Worm (Caenorhabditis elegans) whole organism, early embryonic: ENCODE results near the gene F54D10.9.

Experiments
- B0310.2 ChIP-seq: sonication (generic microtip); optimal IDR thresholded peaks from 2 replicates; lab custom pipeline; 2016; ENCODE audit warnings: mild to moderate bottlenecking, missing genetic modification characterization, missing compliant biosample characterization
- F13C5.2 ChIP-seq: sonication (generic microtip); optimal IDR thresholded peaks from 2 replicates; lab custom pipeline; 2017; ENCODE audit warnings: mild to moderate bottlenecking, missing genetic modification characterization, inconsistent platforms, missing compliant biosample characterization
- aly-1 ChIP-seq: sonication (generic microtip); optimal IDR thresholded peaks from 2 replicates; lab custom pipeline; 2016; ENCODE audit warnings: missing genetic modification characterization, missing compliant biosample characterization
- ama-1 ChIP-seq: fragments of 150-350 bp; optimal IDR thresholded peaks from 2 replicates; lab custom pipeline; 2014
- ceh-13 ChIP-seq: fragments of 200-800 bp; sonication (Bioruptor generic); optimal IDR thresholded peaks from 2 replicates; lab custom pipeline; 2018; ENCODE audit warnings: mild to moderate bottlenecking, missing genetic modification characterization, missing compliant biosample characterization
- ceh-36 ChIP-seq: sonication (generic microtip); optimal IDR thresholded peaks from 2 replicates; lab custom pipeline; 2016; ENCODE audit warnings: missing genetic modification characterization, inconsistent platforms, missing compliant biosample characterization
- ets-7 ChIP-seq: sonication (generic microtip); optimal IDR thresholded peaks from 2 replicates; lab custom pipeline; 2016; ENCODE audit warnings: missing genotype, missing genetic modification characterization, missing compliant biosample characterization
- flt-1 ChIP-seq: fragments of 200-800 bp; sonication (Bioruptor generic); IDR thresholded peaks from 2 replicates; pipeline ENCODE4 v1.3.6; 2022; ENCODE audit warnings: missing genetic modification characterization, missing compliant biosample characterization
- hmbx-1 ChIP-seq: sonication (generic microtip); optimal IDR thresholded peaks from 2 replicates; lab custom pipeline; 2016; ENCODE audit warnings: mild to moderate bottlenecking, missing genetic modification characterization, missing compliant biosample characterization
- hmg-4 ChIP-seq: fragments of 200-800 bp; sonication (Bioruptor generic); optimal IDR thresholded peaks from 2 replicates; lab custom pipeline; 2018; ENCODE audit warnings: mild to moderate bottlenecking, missing genetic modification characterization, missing compliant biosample characterization
- hnd-1 ChIP-seq: sonication (generic microtip); optimal IDR thresholded peaks from 2 replicates; lab custom pipeline; 2016; ENCODE audit warnings: missing genetic modification characterization, missing compliant biosample characterization
- pes-1 ChIP-seq: fragments of 200-800 bp; sonication (Bioruptor generic); IDR thresholded peaks from 2 replicates; pipeline ENCODE4 v1.3.6; 2022; ENCODE audit warnings: missing genetic modification reagents, missing genetic modification characterization, missing compliant biosample characterization
- scrt-1 ChIP-seq: fragments of 200-800 bp; sonication (Bioruptor generic); IDR thresholded peaks from 2 replicates; pipeline ENCODE4 v1.3.6; 2022; ENCODE audit warnings: missing genetic modification characterization, missing compliant biosample characterization
- sea-1 ChIP-seq: fragments of 200-800 bp; sonication (Bioruptor generic); conservative IDR thresholded peaks from 2 replicates; pipeline ENCODE4 v1.3.6; 2022; ENCODE audit warnings: missing genetic modification characterization, missing compliant biosample characterization
- tbx-11 ChIP-seq: fragments of 200-800 bp; sonication (Bioruptor generic); IDR thresholded peaks from 2 replicates; pipeline ENCODE4 v1.3.6; 2022; ENCODE audit warnings: missing genetic modification characterization, missing compliant biosample characterization
- tbx-37 ChIP-seq: fragments of 200-800 bp; sonication (Bioruptor generic); conservative IDR thresholded peaks from 2 replicates; pipeline ENCODE4 v1.3.6; 2022; ENCODE audit warnings: missing genetic modification reagents, missing genetic modification characterization, missing compliant biosample characterization
- tra-4 ChIP-seq: sonication (generic microtip); optimal IDR thresholded peaks from 2 replicates; lab custom pipeline; 2017; ENCODE audit warnings: missing genetic modification characterization, missing compliant biosample characterization

F54D10.9 gene

ce11 chrII:3803219-3803618, 29.1 kb downstream of the F54D10.9 start, which contains the start of gene ins-32:
Gene ins-32 (minus strand): TSS chrII:3803319.
- TF ChIP-seq B0310.2 (tag; lab: Kevin White, UChicago) (no peak), ets-7 (no peak), ceh-36 (tag; lab: Kevin White, UChicago) (no peak), flt-1 (GFP tag; lab: Robert Waterston, UW) (no peak), tbx-37 (GFP tag; lab: Robert Waterston, UW) (no peak), pes-1 (GFP tag; lab: Robert Waterston, UW) (no peak), F13C5.2 (tag; lab: Kevin White, UChicago) (no peak), hmbx-1 (tag; lab: Kevin White, UChicago) (no peak)

- TF ChIP-seq F13C5.2 (tag; lab: Kevin White, UChicago) (no peak), flt-1 (GFP tag; lab: Robert Waterston, UW) (no peak), ets-7 (no peak), hnd-1 (tag; lab: Kevin White, UChicago) (no peak), pes-1 (GFP tag; lab: Robert Waterston, UW) (no peak), ceh-13 (GFP tag; lab: Kevin White, UChicago) (no peak), ama-1 (lab: Kevin White, UChicago) (no peak), aly-1 (tag; lab: Kevin White, UChicago) (no peak), tbx-37 (GFP tag; lab: Robert Waterston, UW) (no peak)
These were observed 37.0 kb downstream of the F54D10.9 start, which contains the start of gene Y8A9A.2 for ce11 chrII:3795323-3795722. Gene Y8A9A.2 (plus strand): TSS chrII:3795623.

- TF ChIP-seq tra-4 (tag; lab: Kevin White, UChicago): no peak
- TF ChIP-seq ets-7: no peak
- no peak for TF ChIP-seq F13C5.2 (tag; lab: Kevin White, UChicago)
- no peak for TF ChIP-seq ceh-13 (GFP tag; lab: Kevin White, UChicago)
- no peak for TF ChIP-seq tbx-11
- TF ChIP-seq hmbx-1 (tag; lab: Kevin White, UChicago): no peak
- TF ChIP-seq flt-1 (GFP tag; lab: Robert Waterston, UW): no peak
- TF ChIP-seq aly-1 (tag; lab: Kevin White, UChicago): no peak
These were observed 38.9 kb downstream of the F54D10.9 start, which contains the start of gene fbxb-99 for ce11 chrII:3793336-3793735. Gene fbxb-99 (minus strand): TSS chrII:3793436.

ce11 chrII:3788356-3788962, 43.8 kb downstream of the F54D10.9 start:
- TF ChIP-seq F13C5.2 (tag; lab: Kevin White, UChicago) (no peak), hmg-4 (no peak), aly-1 (tag; lab: Kevin White, UChicago) (no peak), hnd-1 (tag; lab: Kevin White, UChicago) (no peak), ceh-36 (tag; lab: Kevin White, UChicago) (no peak), ama-1 (lab: Kevin White, UChicago) (no peak), B0310.2 (tag; lab: Kevin White, UChicago) (no peak), pes-1 (GFP tag; lab: Robert Waterston, UW) (no peak), flt-1 (GFP tag; lab: Robert Waterston, UW) (no peak), tbx-11 (no peak), scrt-1 (GFP tag; lab: Robert Waterston, UW) (no peak), ets-7 (no peak), ceh-13 (GFP tag; lab: Kevin White, UChicago) (no peak), tbx-37 (GFP tag; lab: Robert Waterston, UW) (no peak), hmbx-1 (tag; lab: Kevin White, UChicago) (no peak), tra-4 (tag; lab: Kevin White, UChicago) (no peak), sea-1 (GFP tag; lab: Robert Waterston, UW) (no peak)

- TF ChIP-seq hmg-4 (no peak), hmbx-1 (tag; lab: Kevin White, UChicago) (no peak), ets-7 (no peak), tbx-11 (no peak), hnd-1 (tag; lab: Kevin White, UChicago) (no peak), tra-4 (tag; lab: Kevin White, UChicago) (no peak), F13C5.2 (tag; lab: Kevin White, UChicago) (no peak), ama-1 (lab: Kevin White, UChicago) (no peak), sea-1 (GFP tag; lab: Robert Waterston, UW) (no peak), flt-1 (GFP tag; lab: Robert Waterston, UW) (no peak), tbx-37 (GFP tag; lab: Robert Waterston, UW) (no peak), aly-1 (tag; lab: Kevin White, UChicago) (no peak), pes-1 (GFP tag; lab: Robert Waterston, UW) (no peak), scrt-1 (GFP tag; lab: Robert Waterston, UW) (no peak), B0310.2 (tag; lab: Kevin White, UChicago) (no peak), ceh-13 (GFP tag; lab: Kevin White, UChicago) (no peak), ceh-36 (tag; lab: Kevin White, UChicago) (no peak)
These were observed 45.1 kb downstream of the F54D10.9 start, which contains the start of gene T24E12.13 for ce11 chrII:3787151-3787550. Gene T24E12.13 (plus strand): TSS chrII:3787451.

ce11 chrII:3786538-3786937, 45.7 kb downstream of the F54D10.9 start:
- no peak for TF ChIP-seq aly-1 (tag; lab: Kevin White, UChicago)
- TF ChIP-seq pes-1 (GFP tag; lab: Robert Waterston, UW): no peak
- no peak for TF ChIP-seq F13C5.2 (tag; lab: Kevin White, UChicago)
- TF ChIP-seq ets-7: no peak
- TF ChIP-seq ceh-36 (tag; lab: Kevin White, UChicago): no peak
- TF ChIP-seq tbx-37 (GFP tag; lab: Robert Waterston, UW): no peak
- TF ChIP-seq sea-1 (GFP tag; lab: Robert Waterston, UW): no peak
- no peak for TF ChIP-seq scrt-1 (GFP tag; lab: Robert Waterston, UW)
- TF ChIP-seq tbx-11: no peak
- TF ChIP-seq ceh-13 (GFP tag; lab: Kevin White, UChicago): no peak
- no peak for TF ChIP-seq B0310.2 (tag; lab: Kevin White, UChicago)
- TF ChIP-seq hmg-4: no peak
- no peak for TF ChIP-seq hmbx-1 (tag; lab: Kevin White, UChicago)
- no peak for TF ChIP-seq tra-4 (tag; lab: Kevin White, UChicago)
- no peak for TF ChIP-seq ama-1 (lab: Kevin White, UChicago)
- TF ChIP-seq flt-1 (GFP tag; lab: Robert Waterston, UW): no peak
- no peak for TF ChIP-seq hnd-1 (tag; lab: Kevin White, UChicago)
